Worm (Caenorhabditis elegans) whole organism, L2 larva: ENCODE measurements around the gene Y41C4A.32.

ENCODE experiments used
- F13H6.1 ChIP-seq: sonication (generic microtip); optimal IDR thresholded peaks from 2 replicates; lab custom pipeline; 2016; ENCODE audit warnings: missing genetic modification characterization, missing compliant biosample characterization
- R02D3.7 ChIP-seq: fragments of 150-350 bp; optimal IDR thresholded peaks from 2 replicates; lab custom pipeline; 2014; ENCODE audit warnings: missing biosample characterization, missing genetic modification characterization
- ama-1 ChIP-seq: fragments of 150-350 bp; optimal IDR thresholded peaks from 2 replicates; lab custom pipeline; 2018; ENCODE audit warnings: inconsistent platforms
- ceh-16 ChIP-seq: fragments of 150-350 bp; optimal IDR thresholded peaks from 2 replicates; lab custom pipeline; 2014; ENCODE audit warnings: missing biosample characterization, missing genetic modification characterization
- crh-2 ChIP-seq: sonication (generic microtip); optimal IDR thresholded peaks from 2 replicates; lab custom pipeline; 2017; ENCODE audit warnings: missing biosample characterization, missing genetic modification characterization
- dmd-4 ChIP-seq: sonication (generic microtip); optimal IDR thresholded peaks from 2 replicates; lab custom pipeline; 2017; ENCODE audit warnings: missing biosample characterization, missing genetic modification characterization
- egl-27 ChIP-seq: sonication (generic microtip); optimal IDR thresholded peaks from 3 replicates; lab custom pipeline; 2017; ENCODE audit warnings: missing biosample characterization, missing genetic modification reagents, missing genetic modification characterization
- lin-13 ChIP-seq: fragments of 150-350 bp; optimal IDR thresholded peaks from 2 replicates; lab custom pipeline; 2014; ENCODE audit warnings: missing biosample characterization, missing genetic modification reagents, missing genetic modification characterization
- mab-5 ChIP-seq: fragments of 150-350 bp; optimal IDR thresholded peaks from 2 replicates; lab custom pipeline; 2014; ENCODE audit warnings: missing biosample characterization, missing genetic modification characterization
- nhr-11 ChIP-seq: fragments of 150-350 bp; optimal IDR thresholded peaks from 2 replicates; lab custom pipeline; 2014; ENCODE audit warnings: missing biosample characterization, missing genetic modification characterization
- nhr-12 ChIP-seq: fragments of 150-350 bp; optimal IDR thresholded peaks from 2 replicates; lab custom pipeline; 2014; ENCODE audit warnings: missing biosample characterization, missing genetic modification characterization
- nhr-23 ChIP-seq: fragments of 150-350 bp; optimal IDR thresholded peaks from 2 replicates; lab custom pipeline; 2014; ENCODE audit warnings: missing biosample characterization, missing genetic modification reagents, missing genetic modification characterization
- nhr-77 ChIP-seq: fragments of 150-350 bp; optimal IDR thresholded peaks from 2 replicates; lab custom pipeline; 2014; ENCODE audit warnings: missing biosample characterization, missing genetic modification characterization
- ztf-1 ChIP-seq: fragments of 200-800 bp; sonication (Bioruptor generic); conservative IDR thresholded peaks from 2 replicates; pipeline ENCODE4 v1.3.6; 2022; ENCODE audit warnings: missing genetic modification characterization, missing compliant biosample characterization

ce11 chrIII:11721405-11721804 is at the start of gene Y41C4A.32:
- TF ChIP-seq nhr-12 (tag; lab: Kevin White, UChicago) (no peak), ama-1 (lab: Kevin White, UChicago) (no peak), mab-5 (tag; lab: Kevin White, UChicago) (no peak), crh-2 (no peak), ceh-16 (tag; lab: Kevin White, UChicago) (no peak), egl-27 (tag; lab: Kevin White, UChicago) (no peak), lin-13 (no peak), nhr-23 (tag; lab: Kevin White, UChicago) (no peak), dmd-4 (tag; lab: Kevin White, UChicago) (no peak), ztf-1 (GFP tag; lab: Robert Waterston, UW) (no peak), nhr-77 (tag; lab: Kevin White, UChicago) (no peak), nhr-11 (tag; lab: Kevin White, UChicago) (no peak), R02D3.7 (tag; lab: Kevin White, UChicago) (no peak), F13H6.1 (tag; lab: Kevin White, UChicago) (no peak)
